Fruit fly (Drosophila melanogaster): ENCODE measurements around the gene CG31368.

Gene CG31368

DNA sequence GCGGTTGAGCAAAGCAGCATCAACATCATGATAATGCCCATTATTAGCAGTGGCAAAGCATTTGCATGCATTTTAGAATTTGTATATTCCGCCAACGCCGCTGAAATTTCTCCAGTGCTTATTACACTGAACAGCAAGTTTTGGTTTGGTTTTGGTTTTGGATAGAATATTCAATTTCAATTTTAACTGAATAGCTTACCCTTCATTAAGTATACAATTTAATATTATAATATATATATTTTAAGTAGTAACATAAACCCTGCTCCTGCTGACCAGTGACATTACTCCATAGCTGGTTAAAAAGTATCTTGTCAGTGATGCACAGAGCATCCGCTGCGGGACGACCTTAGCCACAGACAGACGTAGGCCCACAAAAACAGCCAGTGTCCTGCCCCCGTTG, 35.2 kb upstream of the CG31368 start (continued):
- TF ChIP-seq CG8359 (GFP tag; optimal IDR thresholded peaks at IDR 0.05; ENCODE audit: borderline replicate concordance) (no peak), CG13424 (tag; optimal IDR thresholded peaks at IDR 0.05) (no peak), CG1602 (GFP tag; optimal IDR thresholded peaks at IDR 0.05) (no peak), CG2678 (tag; optimal IDR thresholded peaks at IDR 0.05) (peak; percentile 5), pum (GFP tag; optimal IDR thresholded peaks at IDR 0.05) (no peak), CG15479 (GFP tag; optimal IDR thresholded peaks at IDR 0.05) (no peak), Drgx (GFP tag; IDR thresholded peaks at IDR 0.05) (0 out of 2 replicates have a peak, but pooled peaks have one; percentile 17), ci (GFP tag; IDR thresholded peaks at IDR 0.05) (peak; percentile 46; the same call in 2 of the 3 replicates), Myb (GFP tag; optimal IDR thresholded peaks at IDR 0.05) (no peak), CG30403 (GFP tag; optimal IDR thresholded peaks at IDR 0.05) (no peak), prd (optimal IDR thresholded peaks at IDR 0.05) (no peak), prd (GFP tag; IDR thresholded peaks at IDR 0.05) (0 out of 3 replicates have a peak, but pooled peaks have one; percentile 10), CG7745 (tag; optimal IDR thresholded peaks at IDR 0.05) (no peak), CG10979 (tag; optimal IDR thresholded peaks at IDR 0.05) (peak; percentile 1), Sox102F (GFP tag; optimal IDR thresholded peaks at IDR 0.05) (peak; percentile 43), ash1 (GFP tag; optimal IDR thresholded peaks at IDR 0.05) (no peak), gfzf (GFP tag; optimal IDR thresholded peaks at IDR 0.05) (no peak), CG11504 (tag; optimal IDR thresholded peaks at IDR 0.05) (peak; percentile 25), Sox100B (GFP tag; optimal IDR thresholded peaks at IDR 0.05) (no peak), Ptx1 (GFP tag; IDR thresholded peaks at IDR 0.05) (peak; percentile 21; the same call in 1 of the 2 replicates), dysf (GFP tag; IDR thresholded peaks at IDR 0.05) (0 out of 3 replicates have a peak, but pooled peaks have one; percentile 17), pan (optimal IDR thresholded peaks at IDR 0.05) (no peak), pan (GFP tag; optimal IDR thresholded peaks at IDR 0.05 in 1 of 2, IDR thresholded peaks at IDR 0.05 in 1 of 2) (peak in 1 of 2 experiments; percentile 30), gsb (GFP tag; IDR thresholded peaks at IDR 0.05) (no peak), row (GFP tag; IDR thresholded peaks at IDR 0.05) (0 out of 3 replicates have a peak, but pooled peaks have one; percentile 21), E2f2 (GFP tag; IDR thresholded peaks at IDR 0.05) (no peak), CG3838 (GFP tag; optimal IDR thresholded peaks at IDR 0.05) (no peak), CG31388 (GFP tag; optimal IDR thresholded peaks at IDR 0.05) (no peak), klu (GFP tag; IDR thresholded peaks at IDR 0.05) (no peak), zfh1 (GFP tag; IDR thresholded peaks at IDR 0.05) (no peak), CG18599 (GFP tag; optimal IDR thresholded peaks at IDR 0.05) (no peak), CG11398 (GFP tag; optimal IDR thresholded peaks at IDR 0.05) (no peak), CG7839 (tag; optimal IDR thresholded peaks at IDR 0.05) (peak; percentile 2), CG15269 (tag; optimal IDR thresholded peaks at IDR 0.05) (peak; percentile 4), CG17359 (tag; optimal IDR thresholded peaks at IDR 0.05) (peak; percentile 13)

DNA sequence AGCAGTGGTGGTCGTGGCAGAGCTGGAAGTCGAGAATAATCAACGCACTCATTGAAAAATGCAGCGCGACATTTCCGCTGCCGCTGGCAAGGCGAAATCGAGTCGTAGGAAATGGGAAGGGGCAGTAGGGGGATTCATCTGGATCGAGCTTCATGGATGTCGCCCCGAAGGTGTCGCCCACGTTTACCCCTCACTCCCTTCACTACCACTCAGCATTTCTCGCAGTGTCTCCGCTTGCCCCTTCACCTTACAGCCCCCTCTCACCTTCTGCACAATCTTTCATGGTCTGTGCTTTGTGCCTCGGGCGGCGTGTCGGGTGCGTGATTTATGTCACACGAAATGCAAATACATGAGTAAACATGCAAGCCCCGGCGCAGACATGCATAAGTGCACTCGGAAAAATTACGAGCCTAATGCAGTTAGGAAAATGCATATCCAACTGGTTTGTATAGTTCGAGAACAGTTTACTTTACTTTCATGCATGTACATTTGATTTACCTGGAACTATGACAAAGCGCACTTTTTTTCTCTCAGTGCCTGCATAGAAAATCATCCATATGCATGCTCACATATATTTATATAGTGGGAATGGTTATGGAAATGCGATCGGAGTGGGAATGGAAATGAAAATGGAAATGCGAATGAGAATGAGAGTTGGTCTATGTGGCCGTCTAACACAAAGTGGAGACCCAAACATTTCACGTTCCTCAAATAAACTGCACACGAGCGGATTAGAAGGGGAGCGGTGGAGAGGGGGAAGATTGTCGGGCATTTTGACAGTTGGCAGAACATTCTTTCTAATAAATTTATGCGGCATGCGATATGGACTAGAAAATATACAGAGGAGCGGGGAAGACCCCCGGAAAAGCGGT, 33.0 kb upstream of the CG31368 start:
- TF ChIP-seq aop (GFP tag; IDR thresholded peaks at IDR 0.05) (no peak; the same call in none of the 2 replicates), dysf (GFP tag; IDR thresholded peaks at IDR 0.05) (peak; percentile 87), exex (tag; optimal IDR thresholded peaks at IDR 0.05) (no peak), lbe (GFP tag; optimal IDR thresholded peaks at IDR 0.05) (no peak), pros (GFP tag; optimal IDR thresholded peaks at IDR 0.05) (peak; percentile 40), Dek (tag; optimal IDR thresholded peaks at IDR 0.05) (peak; percentile 67), psq (GFP tag; optimal IDR thresholded peaks at IDR 0.05) (peak; percentile 63), jing (GFP tag; optimal IDR thresholded peaks at IDR 0.05) (peak; percentile 91), CG1832 (GFP tag; optimal IDR thresholded peaks at IDR 0.05) (no peak), CG2678 (tag; optimal IDR thresholded peaks at IDR 0.05) (peak; percentile 93), peb (GFP tag; IDR thresholded peaks at IDR 0.05) (peak; percentile 91), stc (GFP tag; IDR thresholded peaks at IDR 0.05) (peak; percentile 86), Dbx (GFP tag; IDR thresholded peaks at IDR 0.05) (no peak), CG5953 (GFP tag; IDR thresholded peaks at IDR 0.05) (peak; percentile 96), Max (GFP tag; optimal IDR thresholded peaks at IDR 0.05) (peak; percentile 84), chm (GFP tag; IDR thresholded peaks at IDR 0.05) (peak; percentile 96), CG34422 (GFP tag; IDR thresholded peaks at IDR 0.05) (peak; percentile 90; the same call in 2 of the 3 replicates), fu2 (GFP tag; optimal IDR thresholded peaks at IDR 0.05) (peak; percentile 39)

Data from whole organism, embryonic.